Worm (Caenorhabditis elegans): Measurements from ENCODE around the gene twk-10.

twk-10 gene

DNA sequence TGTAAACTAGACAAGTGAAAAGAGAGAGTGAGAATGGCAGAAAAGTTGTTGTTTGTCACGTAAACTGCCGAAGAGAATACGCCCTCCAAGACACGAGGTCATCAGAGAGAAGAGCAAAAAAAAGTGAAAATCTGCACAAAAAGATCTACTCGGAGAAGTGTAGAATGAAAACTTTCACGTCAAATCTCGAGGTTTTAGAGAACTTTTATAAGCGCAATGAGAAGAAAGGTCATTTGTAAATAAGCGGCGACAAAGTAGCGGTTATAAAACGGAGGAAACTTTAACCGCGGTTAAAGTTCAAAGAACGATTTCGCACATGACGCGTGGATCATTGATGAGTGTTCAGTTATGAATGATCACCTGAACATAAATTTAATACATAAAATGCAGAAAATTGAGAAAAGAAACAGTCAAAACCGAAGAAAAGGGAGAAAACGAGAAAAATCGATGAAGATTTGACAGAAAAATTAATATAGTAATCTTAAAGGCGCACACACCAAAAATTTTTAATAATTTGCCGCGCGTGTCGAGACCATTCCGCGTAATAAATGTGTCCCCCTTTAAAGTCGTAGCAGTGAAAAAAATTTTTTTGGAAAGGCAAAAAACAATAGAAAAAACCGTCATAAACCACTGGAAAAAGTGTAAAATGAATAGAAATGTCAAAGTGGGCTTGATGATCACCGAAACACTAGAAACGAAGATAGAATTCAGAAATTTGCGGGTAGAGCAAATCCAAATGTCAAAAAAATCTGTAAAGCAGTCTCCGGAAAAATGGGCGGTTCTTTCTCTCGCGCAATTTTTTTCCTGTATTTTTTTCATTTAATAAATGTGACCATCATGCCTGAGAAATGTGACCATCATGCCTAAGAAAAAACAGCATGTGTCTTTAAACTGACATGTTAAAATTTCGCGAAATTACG lies 34.6 kb upstream of the twk-10 start:
- TF ChIP-seq mdl-1 (tag; optimal IDR thresholded peaks at IDR 0.05): peak in 1 of 2 experiments; percentile 80
- no peak for TF ChIP-seq nhr-11 (tag; optimal IDR thresholded peaks at IDR 0.05)
- peak; percentile 52 for TF ChIP-seq rnt-1 (tag; optimal IDR thresholded peaks at IDR 0.05)
- peak; percentile 8 to 33 for TF ChIP-seq lsy-2 (tag; optimal IDR thresholded peaks at IDR 0.05)
- peak; percentile 73 for TF ChIP-seq nhr-71 (tag; optimal IDR thresholded peaks at IDR 0.05)
- TF ChIP-seq nhr-90 (tag; optimal IDR thresholded peaks at IDR 0.05; ENCODE audit: poor library complexity): peak; percentile 40
- TF ChIP-seq ceh-90 (tag; optimal IDR thresholded peaks at IDR 0.05): no peak
- TF ChIP-seq ceh-88 (GFP tag; IDR thresholded peaks at IDR 0.05): no peak
- TF ChIP-seq grh-1 (GFP tag; IDR thresholded peaks at IDR 0.05): no peak
- peak; percentile 22 to 29 for TF ChIP-seq lin-35 (GFP tag; optimal IDR thresholded peaks at IDR 0.05)
- TF ChIP-seq unc-130 (tag; optimal IDR thresholded peaks at IDR 0.05): peak; percentile 8
- TF ChIP-seq ztf-4 (tag; optimal IDR thresholded peaks at IDR 0.05): peak; percentile 51
- TF ChIP-seq nhr-84 (tag; optimal IDR thresholded peaks at IDR 0.05): no peak
- peak; percentile 27 for TF ChIP-seq tbx-2 (tag; optimal IDR thresholded peaks at IDR 0.05)
- no peak for TF ChIP-seq dpl-1 (GFP tag; optimal IDR thresholded peaks at IDR 0.05)
- peak; percentile 31 for TF ChIP-seq ama-1 (optimal IDR thresholded peaks at IDR 0.05)
- no peak for TF ChIP-seq efl-1 (optimal IDR thresholded peaks at IDR 0.05)
- TF ChIP-seq efl-1 (GFP tag; optimal IDR thresholded peaks at IDR 0.05 in 1 of 2): peak in 1 of 2 experiments; percentile 86
- peak; percentile 84 for TF ChIP-seq lin-14 (GFP tag; optimal IDR thresholded peaks at IDR 0.05)
- TF ChIP-seq irx-1 (tag; optimal IDR thresholded peaks at IDR 0.05): peak; percentile 6
- no peak for TF ChIP-seq fkh-4 (tag; optimal IDR thresholded peaks at IDR 0.05; ENCODE audit: borderline replicate concordance)
- TF ChIP-seq pag-3 (tag; optimal IDR thresholded peaks at IDR 0.05; ENCODE audit: borderline replicate concordance, insufficient read depth): peak; percentile 77
- peak; percentile 70 for TF ChIP-seq nhr-19 (GFP tag; conservative IDR thresholded peaks at IDR 0.05)
- no peak for TF ChIP-seq egl-27 (tag; optimal IDR thresholded peaks at IDR 0.05)
- peak; percentile 49 for TF ChIP-seq aha-1 (tag; optimal IDR thresholded peaks at IDR 0.05)
- peak; percentile 55 for TF ChIP-seq nhr-20 (tag; optimal IDR thresholded peaks at IDR 0.05)
- TF ChIP-seq snu-23 (GFP tag; optimal IDR thresholded peaks at IDR 0.05): peak; percentile 61
- TF ChIP-seq vab-15 (tag; optimal IDR thresholded peaks at IDR 0.05): no peak
- peak; percentile 57 for TF ChIP-seq mep-1 (tag; optimal IDR thresholded peaks at IDR 0.05)
- no peak for TF ChIP-seq tlp-1 (tag; optimal IDR thresholded peaks at IDR 0.05)
- no peak for TF ChIP-seq snpc-4 (tag; optimal IDR thresholded peaks at IDR 0.05)
- peak; percentile 88 for TF ChIP-seq nhr-85 (tag)
- TF ChIP-seq lin-15B (tag; optimal IDR thresholded peaks at IDR 0.05): no peak
- TF ChIP-seq unc-86 (tag; optimal IDR thresholded peaks at IDR 0.05): no peak
- no peak for TF ChIP-seq aly-2 (tag; optimal IDR thresholded peaks at IDR 0.05)
- TF ChIP-seq dsc-1 (tag; optimal IDR thresholded peaks at IDR 0.05): no peak
- TF ChIP-seq lin-13 (GFP tag; optimal IDR thresholded peaks at IDR 0.05): peak; percentile 17
- peak; percentile 27 for TF ChIP-seq swsn-7 (tag; optimal IDR thresholded peaks at IDR 0.05)
- TF ChIP-seq lir-3 (tag; optimal IDR thresholded peaks at IDR 0.05; ENCODE audit: poor library complexity): peak; percentile 5
- TF ChIP-seq unc-30 (tag; optimal IDR thresholded peaks at IDR 0.05): no peak
- peak in 2 of 6 experiments; percentile 55 to 72 for TF ChIP-seq elt-3 (tag; optimal IDR thresholded peaks at IDR 0.05)
- no peak for TF ChIP-seq elt-2 (tag; optimal IDR thresholded peaks at IDR 0.05)
- TF ChIP-seq C16A3.4 (tag; optimal IDR thresholded peaks at IDR 0.05): peak; percentile 26
- peak; percentile 82 for TF ChIP-seq blmp-1 (tag; optimal IDR thresholded peaks at IDR 0.05)

All from whole organism, L1 larva.